Fruit fly (Drosophila melanogaster) whole organism, embryonic: Measurements from ENCODE around the gene acj6.

ENCODE experiments used
- ATbp ChIP-seq: fragments of 200-800 bp; sonication (Bioruptor generic); optimal IDR thresholded peaks from 2 replicates; lab custom pipeline; 2017; ENCODE audit warnings: missing biosample characterization, mild to moderate bottlenecking, missing genetic modification characterization, missing genetic modification reagents
- CG10267 ChIP-seq: fragments of 200-800 bp; sonication (Bioruptor generic); optimal IDR thresholded peaks from 2 replicates; lab custom pipeline; 2018; ENCODE audit warnings: missing biosample characterization, mild to moderate bottlenecking, missing genetic modification characterization, moderate library complexity
- CG10274 ChIP-seq: fragments of 200-800 bp; sonication (Bioruptor generic); optimal IDR thresholded peaks from 3 replicates; lab custom pipeline; 2017; ENCODE audit warnings: missing biosample characterization, mild to moderate bottlenecking, missing genetic modification characterization
- CG10979 ChIP-seq: fragments of 200-800 bp; sonication (Bioruptor generic); optimal IDR thresholded peaks from 2 replicates; lab custom pipeline; 2018; ENCODE audit warnings: missing biosample characterization, mild to moderate bottlenecking, missing genetic modification characterization, moderate library complexity
- CG11504 ChIP-seq: fragments of 200-800 bp; sonication (Bioruptor generic); optimal IDR thresholded peaks from 3 replicates; lab custom pipeline; 2019; ENCODE audit warnings: missing biosample characterization, mild to moderate bottlenecking, missing genetic modification characterization, moderate library complexity
- CG11560 ChIP-seq: fragments of 200-800 bp; sonication (Bioruptor generic); IDR thresholded peaks from 3 replicates; pipeline ENCODE4 v1.3.6; 2022; ENCODE audit warnings: missing biosample characterization, missing genetic modification characterization
- CG11723 ChIP-seq: fragments of 200-800 bp; sonication (Bioruptor generic); optimal IDR thresholded peaks from 2 replicates; lab custom pipeline; 2017; ENCODE audit warnings: missing biosample characterization, mild to moderate bottlenecking, missing genetic modification characterization
- CG12155 ChIP-seq: fragments of 200-800 bp; sonication (Bioruptor generic); optimal IDR thresholded peaks from 3 replicates; lab custom pipeline; 2016; ENCODE audit warnings: missing biosample characterization, missing genetic modification characterization
- CG12659 ChIP-seq: fragments of 200-800 bp; sonication (Bioruptor generic); optimal IDR thresholded peaks from 3 replicates; lab custom pipeline; 2017; ENCODE audit warnings: mild to moderate bottlenecking, missing biosample characterization, missing genetic modification reagents, missing genetic modification characterization
- CG13424 ChIP-seq: fragments of 200-800 bp; sonication (Bioruptor generic); optimal IDR thresholded peaks from 2 replicates; lab custom pipeline; 2019; ENCODE audit warnings: missing biosample characterization, mild to moderate bottlenecking, missing genetic modification characterization, moderate library complexity
- CG14710 ChIP-seq: fragments of 200-800 bp; sonication (Bioruptor generic); optimal IDR thresholded peaks from 3 replicates; lab custom pipeline; 2019; ENCODE audit warnings: missing biosample characterization, mild to moderate bottlenecking, missing genetic modification characterization, moderate library complexity
- CG15011 ChIP-seq: fragments of 200-800 bp; sonication (Bioruptor generic); optimal IDR thresholded peaks from 3 replicates; lab custom pipeline; 2018; ENCODE audit warnings: missing biosample characterization, mild to moderate bottlenecking, missing genetic modification characterization
- CG15601 ChIP-seq: fragments of 200-800 bp; sonication (Bioruptor generic); optimal IDR thresholded peaks from 3 replicates; lab custom pipeline; 2019; ENCODE audit warnings: missing biosample characterization, mild to moderate bottlenecking, missing genetic modification characterization, moderate library complexity
- CG1603 ChIP-seq: fragments of 200-800 bp; sonication (Bioruptor generic); optimal IDR thresholded peaks from 2 replicates; lab custom pipeline; 2019; ENCODE audit warnings: missing biosample characterization, mild to moderate bottlenecking, missing genetic modification characterization, moderate library complexity
- CG17361 ChIP-seq: fragments of 200-800 bp; sonication (Bioruptor generic); IDR thresholded peaks from 3 replicates; pipeline ENCODE4 v1.3.6; 2022; ENCODE audit warnings: missing biosample characterization, missing genetic modification characterization
- CG17829 ChIP-seq: fragments of 200-800 bp; optimal IDR thresholded peaks from 2 replicates; lab custom pipeline; 2019; ENCODE audit warnings: missing biosample characterization, mild to moderate bottlenecking, missing genetic modification characterization, moderate library complexity
- CG18599 ChIP-seq: fragments of 200-800 bp; sonication (Bioruptor generic); optimal IDR thresholded peaks from 3 replicates; lab custom pipeline; 2017; ENCODE audit warnings: missing biosample characterization, missing genetic modification characterization, mild to moderate bottlenecking, moderate library complexity, missing genetic modification reagents
- CG2678 ChIP-seq: fragments of 200-800 bp; sonication (Bioruptor generic); optimal IDR thresholded peaks from 3 replicates; lab custom pipeline; 2019; ENCODE audit warnings: missing biosample characterization, mild to moderate bottlenecking, missing genetic modification characterization, moderate library complexity
- CG3281 ChIP-seq: fragments of 200-800 bp; sonication (Bioruptor generic); optimal IDR thresholded peaks from 3 replicates; lab custom pipeline; 2017; ENCODE audit warnings: missing biosample characterization, mild to moderate bottlenecking, missing genetic modification characterization
- CG4404 ChIP-seq: fragments of 200-800 bp; sonication (Bioruptor generic); IDR thresholded peaks from 2 replicates; pipeline ENCODE4 v1.3.6; 2022; ENCODE audit warnings: missing biosample characterization, missing genetic modification characterization
- CG4424 ChIP-seq: fragments of 200-800 bp; sonication (Bioruptor generic); optimal IDR thresholded peaks from 3 replicates; lab custom pipeline; 2016; ENCODE audit warnings: missing biosample characterization, missing genetic modification characterization
- CG4617 ChIP-seq: fragments of 200-800 bp; sonication (Bioruptor generic); optimal IDR thresholded peaks from 3 replicates; lab custom pipeline; 2016; ENCODE audit warnings: missing biosample characterization, missing genetic modification characterization, borderline replicate concordance
- CG4730 ChIP-seq: fragments of 200-800 bp; sonication (Bioruptor generic); IDR thresholded peaks from 2 replicates; pipeline ENCODE4 v1.3.6; 2022; ENCODE audit warnings: missing biosample characterization, missing genetic modification characterization
- CG6254 ChIP-seq: fragments of 200-800 bp; sonication (Bioruptor generic); optimal IDR thresholded peaks from 3 replicates; lab custom pipeline; 2017; ENCODE audit warnings: mild to moderate bottlenecking, missing biosample characterization, missing genetic modification reagents, missing genetic modification characterization
- CG8924 ChIP-seq: fragments of 200-800 bp; optimal IDR thresholded peaks from 3 replicates; lab custom pipeline; 2019; ENCODE audit warnings: missing biosample characterization, mild to moderate bottlenecking, missing genetic modification characterization, moderate library complexity
- CG9727 ChIP-seq: fragments of 200-800 bp; sonication (Bioruptor generic); optimal IDR thresholded peaks from 3 replicates; lab custom pipeline; 2017; ENCODE audit warnings: missing biosample characterization, mild to moderate bottlenecking, missing genetic modification characterization
- CoRest ChIP-seq: fragments of 200-800 bp; sonication (Bioruptor generic); optimal IDR thresholded peaks from 3 replicates; lab custom pipeline; 2018; ENCODE audit warnings: missing biosample characterization, mild to moderate bottlenecking, missing genetic modification characterization, moderate library complexity
- D ChIP-seq, 2 experiments: fragments of 200-800 bp in 1 of 2; fragments of >200 bp in 1 of 2; sonication (Bioruptor generic) in 1 of 2; optimal IDR thresholded peaks; 2 replicates in 1 of 2; 3 replicates in 1 of 2; lab custom pipeline; 2017; ENCODE audit warnings: mild to moderate bottlenecking in 1 of 2, missing biosample characterization in 1 of 2, missing genetic modification characterization in 1 of 2, missing genetic modification reagents in 1 of 2
- D19A ChIP-seq: fragments of 200-800 bp; optimal IDR thresholded peaks from 3 replicates; lab custom pipeline; 2019; ENCODE audit warnings: missing biosample characterization, mild to moderate bottlenecking, missing genetic modification characterization, moderate library complexity
- Dp ChIP-seq: fragments of 200-800 bp; sonication (Bioruptor generic); optimal IDR thresholded peaks from 2 replicates; lab custom pipeline; 2018; ENCODE audit warnings: missing biosample characterization, mild to moderate bottlenecking, missing genetic modification characterization, moderate library complexity
- Fer2 ChIP-seq: fragments of 200-800 bp; sonication (Bioruptor generic); optimal IDR thresholded peaks from 2 replicates; lab custom pipeline; 2018; ENCODE audit warnings: missing biosample characterization, mild to moderate bottlenecking, missing genetic modification characterization, moderate library complexity
- Fer3 ChIP-seq: fragments of 200-800 bp; sonication (Bioruptor generic); optimal IDR thresholded peaks from 2 replicates; lab custom pipeline; 2018; ENCODE audit warnings: missing biosample characterization, mild to moderate bottlenecking, missing genetic modification characterization, moderate library complexity
- Max ChIP-seq: fragments of 200-800 bp; sonication (Bioruptor generic); optimal IDR thresholded peaks from 2 replicates; lab custom pipeline; 2016; ENCODE audit warnings: missing biosample characterization, mild to moderate bottlenecking, missing genetic modification characterization
- Oli ChIP-seq: fragments of 200-800 bp; sonication (Bioruptor generic); optimal IDR thresholded peaks from 2 replicates; lab custom pipeline; 2018; ENCODE audit warnings: missing biosample characterization, mild to moderate bottlenecking, missing genetic modification characterization, moderate library complexity
- Sox102F ChIP-seq: fragments of 200-800 bp; sonication (Bioruptor generic); optimal IDR thresholded peaks from 2 replicates; lab custom pipeline; 2018; ENCODE audit warnings: missing biosample characterization, mild to moderate bottlenecking, missing genetic modification characterization, moderate library complexity
- Sry-β ChIP-seq: fragments of 200-800 bp; sonication (Bioruptor generic); optimal IDR thresholded peaks from 2 replicates; lab custom pipeline; 2018; ENCODE audit warnings: missing biosample characterization, mild to moderate bottlenecking, missing genetic modification characterization, moderate library complexity
- Xrp1 ChIP-seq: fragments of 200-800 bp; sonication (Bioruptor generic); IDR thresholded peaks from 2 replicates; pipeline ENCODE4 v1.3.6; 2022; ENCODE audit warnings: missing biosample characterization, missing genetic modification characterization
- dmrt11E ChIP-seq: fragments of 200-800 bp; sonication (Bioruptor generic); optimal IDR thresholded peaks from 3 replicates; lab custom pipeline; 2018; ENCODE audit warnings: missing biosample characterization, mild to moderate bottlenecking, missing genetic modification characterization, moderate library complexity
- dmrt99B ChIP-seq: fragments of 200-800 bp; sonication (Bioruptor generic); optimal IDR thresholded peaks from 2 replicates; lab custom pipeline; 2018; ENCODE audit warnings: missing biosample characterization, mild to moderate bottlenecking, missing genetic modification characterization, moderate library complexity
- ewg ChIP-seq: fragments of 200-800 bp; sonication (Bioruptor generic); optimal IDR thresholded peaks from 3 replicates; lab custom pipeline; 2017; ENCODE audit warnings: mild to moderate bottlenecking, missing biosample characterization, missing genetic modification reagents, missing genetic modification characterization
- grau ChIP-seq: fragments of 200-800 bp; optimal IDR thresholded peaks from 3 replicates; lab custom pipeline; 2019; ENCODE audit warnings: missing biosample characterization, mild to moderate bottlenecking, missing genetic modification characterization, moderate library complexity
- kah ChIP-seq: fragments of 200-800 bp; sonication (Bioruptor generic); optimal IDR thresholded peaks from 2 replicates; lab custom pipeline; 2018; ENCODE audit warnings: missing biosample characterization, mild to moderate bottlenecking, missing genetic modification characterization
- lmd ChIP-seq: fragments of 200-800 bp; sonication (Bioruptor generic); IDR thresholded peaks from 2 replicates; pipeline ENCODE4 v1.3.6; 2022; ENCODE audit warnings: missing biosample characterization, missing genetic modification characterization
- lola ChIP-seq, 3 experiments: fragments of >200 bp in 2 of 3; fragments of 200-800 bp in 1 of 3; sonication (Bioruptor generic) in 1 of 3; optimal IDR thresholded peaks; 2 replicates each; lab custom pipeline; 2017 to 2019; ENCODE audit warnings: missing biosample characterization in 3 of 3, missing genetic modification characterization in 3 of 3, mild to moderate bottlenecking in 1 of 3, moderate library complexity in 1 of 3
- phol ChIP-seq: fragments of 200-800 bp; sonication (Bioruptor generic); optimal IDR thresholded peaks from 3 replicates; lab custom pipeline; 2018; ENCODE audit warnings: missing biosample characterization, mild to moderate bottlenecking, missing genetic modification characterization, moderate library complexity
- prd ChIP-seq, 3 experiments: fragments of >200 bp in 2 of 3; fragments of 200-800 bp in 1 of 3; sonication (Bioruptor generic) in 1 of 3; optimal IDR thresholded peaks in 2 of 3; IDR thresholded peaks in 1 of 3; 2 replicates in 2 of 3; 3 replicates in 1 of 3; pipeline versions ENCODE4 v1.3.6 to Lab custom; 2017 to 2022; ENCODE audit warnings: missing biosample characterization in 1 of 3, missing genetic modification characterization in 1 of 3
- pros ChIP-seq: fragments of 200-800 bp; sonication (Bioruptor generic); optimal IDR thresholded peaks from 3 replicates; lab custom pipeline; 2019; ENCODE audit warnings: missing biosample characterization, mild to moderate bottlenecking, missing genetic modification characterization, moderate library complexity
- row ChIP-seq: fragments of 200-800 bp; sonication (Bioruptor generic); IDR thresholded peaks from 3 replicates; pipeline ENCODE4 v1.3.6; 2022; ENCODE audit warnings: missing biosample characterization, missing genetic modification characterization

acj6 gene

dm6 chrX:15364467-15364866 is 14.4 kb downstream of the acj6 start (continued):
- TF ChIP-seq row, result no peak
- peak in 1 of 3 experiments; percentile 59 for TF ChIP-seq lola (GFP tag; optimal IDR thresholded peaks at IDR 0.05; lab: Kevin White, UChicago)
- peak; percentile 67; the same call in 2 of the 3 replicates for TF ChIP-seq CG17361 (GFP tag; lab: Robert Waterston, UW)
- no peak for TF ChIP-seq CG11560 (tag; lab: Robert Waterston, UW)
- no peak for TF ChIP-seq Max
- no peak for TF ChIP-seq CG12155 (GFP tag; lab: Kevin White, UChicago)
- TF ChIP-seq prd (optimal IDR thresholded peaks at IDR 0.05; lab: Kevin White, UChicago), result no peak
- 0 out of 3 replicates have a peak, but pooled peaks have one; percentile 16 for TF ChIP-seq prd (GFP tag; IDR thresholded peaks at IDR 0.05; lab: Robert Waterston, UW)
- no peak for TF ChIP-seq lmd (GFP tag; lab: Robert Waterston, UW)
- TF ChIP-seq CoRest (tag; lab: Kevin White, UChicago), result peak; percentile 45
- no peak for TF ChIP-seq Fer2 (tag; lab: Kevin White, UChicago)
- TF ChIP-seq ewg (GFP tag; lab: Kevin White, UChicago), result no peak
- TF ChIP-seq CG10979, result peak; percentile 63
- TF ChIP-seq Xrp1 (GFP tag; lab: Robert Waterston, UW), result no peak
- peak; percentile 58 for TF ChIP-seq dmrt99B (tag; lab: Kevin White, UChicago)
- peak; percentile 27 for TF ChIP-seq CG17829
- peak; percentile 2 for TF ChIP-seq CG3281
- no peak for TF ChIP-seq pros
- TF ChIP-seq CG9727 (GFP tag; lab: Kevin White, UChicago), result no peak
- TF ChIP-seq dmrt11E, result peak; percentile 42
- TF ChIP-seq CG15011 (GFP tag; lab: Kevin White, UChicago), result no peak
- TF ChIP-seq CG10274 (GFP tag; lab: Kevin White, UChicago), result no peak
- TF ChIP-seq Sry-β (GFP tag; lab: Kevin White, UChicago), result no peak
- TF ChIP-seq Sox102F, result peak; percentile 38
- peak; percentile 15 for TF ChIP-seq ATbp (GFP tag; lab: Kevin White, UChicago)
- peak; percentile 48 for TF ChIP-seq CG13424 (tag; lab: Kevin White, UChicago)
- peak; percentile 55 for TF ChIP-seq CG2678 (tag; lab: Kevin White, UChicago)
- no peak for TF ChIP-seq CG4617 (GFP tag; lab: Kevin White, UChicago)
- TF ChIP-seq grau (tag; lab: Kevin White, UChicago), result peak; percentile 43
- peak; percentile 31 for TF ChIP-seq CG4424 (GFP tag; lab: Kevin White, UChicago)
- TF ChIP-seq Oli (tag; lab: Kevin White, UChicago), result peak; percentile 52
- peak; percentile 52 for TF ChIP-seq phol
- no peak for TF ChIP-seq Fer3
- no peak for TF ChIP-seq kah
- TF ChIP-seq D (optimal IDR thresholded peaks at IDR 0.05; lab: Kevin White, UChicago), result no peak
- peak; percentile 44 for TF ChIP-seq D (GFP tag; optimal IDR thresholded peaks at IDR 0.05; lab: Kevin White, UChicago)
- TF ChIP-seq CG4404 (GFP tag; lab: Robert Waterston, UW), result no peak
- peak; percentile 31 for TF ChIP-seq CG15601 (tag; lab: Kevin White, UChicago)
- TF ChIP-seq CG4730 (GFP tag; lab: Robert Waterston, UW), result no peak
- peak; percentile 41 for TF ChIP-seq CG14710 (tag; lab: Kevin White, UChicago)
- peak; percentile 6 for TF ChIP-seq CG1603
- peak; percentile 6 for TF ChIP-seq CG12659
- TF ChIP-seq CG11723 (GFP tag; lab: Kevin White, UChicago), result no peak
- peak; percentile 32 for TF ChIP-seq CG10267 (tag; lab: Kevin White, UChicago)
- peak; percentile 24 for TF ChIP-seq CG18599 (GFP tag; lab: Kevin White, UChicago)
- no peak for TF ChIP-seq Dp
- TF ChIP-seq CG8924, result peak; percentile 29
- TF ChIP-seq CG11504, result peak; percentile 49
- peak; percentile 14 for TF ChIP-seq CG6254 (GFP tag; lab: Kevin White, UChicago)
- TF ChIP-seq D19A (tag; lab: Kevin White, UChicago), result peak; percentile 43
